Worm (Caenorhabditis elegans) whole organism, L4/young adult: Measurements from ENCODE around the gene cogc-2.

ENCODE experiments used
- W03F9.2 ChIP-seq: fragments of 150-350 bp; optimal IDR thresholded peaks from 2 replicates; lab custom pipeline; 2014; ENCODE audit warnings: missing biosample characterization, missing genetic modification characterization
- him-1 ChIP-seq: sonication (generic microtip); optimal IDR thresholded peaks from 2 replicates; lab custom pipeline; 2016; ENCODE audit warnings: missing genotype, missing genetic modification reagents, missing genetic modification characterization, missing compliant biosample characterization

DNA sequence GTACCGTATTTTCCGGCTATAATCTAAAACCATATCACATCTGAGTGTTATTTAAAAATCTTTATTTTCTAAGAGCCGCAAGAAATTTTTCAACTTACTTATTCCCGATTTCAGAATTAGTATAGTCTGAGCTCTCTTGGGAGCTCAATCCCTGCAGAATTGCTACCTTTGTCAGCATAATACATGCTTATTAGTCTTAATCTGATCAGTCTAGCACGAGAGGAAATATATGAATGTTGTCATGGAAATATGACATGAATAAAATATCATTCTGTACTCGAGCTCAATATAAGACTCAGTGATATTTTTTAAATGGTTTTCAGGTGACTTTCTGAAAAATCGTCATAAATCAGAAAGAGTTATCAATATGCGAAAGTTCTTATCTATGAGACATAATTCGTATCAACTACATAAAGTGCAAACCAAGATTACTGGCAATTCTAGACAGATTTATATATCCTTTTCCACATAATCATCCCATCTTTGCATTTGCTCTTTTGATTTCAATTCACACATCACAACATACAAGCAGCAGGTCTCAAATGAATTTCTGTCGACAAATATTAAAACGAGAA is 6.1 kb upstream of the cogc-2 start:
- TF ChIP-seq him-1 (no peak), W03F9.2 (tag; lab: Kevin White, UChicago) (no peak)
